Fruit fly (Drosophila melanogaster) whole organism, embryonic: ENCODE results near the gene Jon65Aiii.

Experiments
- ATbp ChIP-seq: fragments of 200-800 bp; sonication (Bioruptor generic); optimal IDR thresholded peaks from 2 replicates; lab custom pipeline; 2017; ENCODE audit warnings: missing biosample characterization, mild to moderate bottlenecking, missing genetic modification characterization, missing genetic modification reagents
- CG10209 ChIP-seq: fragments of 200-800 bp; sonication (Bioruptor generic); optimal IDR thresholded peaks from 3 replicates; lab custom pipeline; 2017; ENCODE audit warnings: missing biosample characterization, mild to moderate bottlenecking, missing genetic modification characterization, missing genetic modification reagents
- CG10979 ChIP-seq: fragments of 200-800 bp; sonication (Bioruptor generic); optimal IDR thresholded peaks from 2 replicates; lab custom pipeline; 2018; ENCODE audit warnings: missing biosample characterization, mild to moderate bottlenecking, missing genetic modification characterization, moderate library complexity
- CG11504 ChIP-seq: fragments of 200-800 bp; sonication (Bioruptor generic); optimal IDR thresholded peaks from 3 replicates; lab custom pipeline; 2019; ENCODE audit warnings: missing biosample characterization, mild to moderate bottlenecking, missing genetic modification characterization, moderate library complexity
- CG13775 ChIP-seq: fragments of 200-800 bp; sonication (Bioruptor generic); optimal IDR thresholded peaks from 3 replicates; lab custom pipeline; 2017; ENCODE audit warnings: missing biosample characterization, mild to moderate bottlenecking, missing genetic modification characterization
- CG15073 ChIP-seq: fragments of 200-800 bp; sonication (Bioruptor generic); optimal IDR thresholded peaks from 2 replicates; lab custom pipeline; 2016; ENCODE audit warnings: missing biosample characterization, missing genetic modification characterization
- CG17186 ChIP-seq: fragments of 200-800 bp; sonication (Bioruptor generic); optimal IDR thresholded peaks from 3 replicates; lab custom pipeline; 2017; ENCODE audit warnings: missing biosample characterization, missing genetic modification reagents, missing genetic modification characterization
- CG30020 ChIP-seq: fragments of 200-800 bp; optimal IDR thresholded peaks from 2 replicates; lab custom pipeline; 2019; ENCODE audit warnings: missing biosample characterization, mild to moderate bottlenecking, missing genetic modification characterization, moderate library complexity
- CG4424 ChIP-seq: fragments of 200-800 bp; sonication (Bioruptor generic); optimal IDR thresholded peaks from 3 replicates; lab custom pipeline; 2016; ENCODE audit warnings: missing biosample characterization, missing genetic modification characterization
- CG4707 ChIP-seq: fragments of 200-800 bp; sonication (Bioruptor generic); optimal IDR thresholded peaks from 2 replicates; lab custom pipeline; 2018; ENCODE audit warnings: missing biosample characterization, mild to moderate bottlenecking, missing genetic modification characterization, moderate library complexity
- CG7357 ChIP-seq: fragments of 200-800 bp; sonication (Bioruptor generic); IDR thresholded peaks from 3 replicates; pipeline ENCODE4 v1.3.6; 2022; ENCODE audit warnings: missing biosample characterization, missing genetic modification characterization
- CG7745 ChIP-seq: fragments of 200-800 bp; sonication (Bioruptor generic); optimal IDR thresholded peaks from 2 replicates; lab custom pipeline; 2018; ENCODE audit warnings: missing biosample characterization, mild to moderate bottlenecking, missing genetic modification characterization, moderate library complexity
- CG9437 ChIP-seq: fragments of 200-800 bp; sonication (Bioruptor generic); optimal IDR thresholded peaks from 2 replicates; lab custom pipeline; 2018; ENCODE audit warnings: missing biosample characterization, mild to moderate bottlenecking, missing genetic modification characterization
- CG9609 ChIP-seq: fragments of 200-800 bp; sonication (Bioruptor generic); optimal IDR thresholded peaks from 3 replicates; lab custom pipeline; 2016; ENCODE audit warnings: missing biosample characterization, missing genetic modification characterization
- D ChIP-seq, 2 experiments: fragments of 200-800 bp in 1 of 2; fragments of >200 bp in 1 of 2; sonication (Bioruptor generic) in 1 of 2; optimal IDR thresholded peaks; 2 replicates in 1 of 2; 3 replicates in 1 of 2; lab custom pipeline; 2017; ENCODE audit warnings: mild to moderate bottlenecking in 1 of 2, missing biosample characterization in 1 of 2, missing genetic modification characterization in 1 of 2, missing genetic modification reagents in 1 of 2
- Dek ChIP-seq: fragments of 200-800 bp; sonication (Bioruptor generic); optimal IDR thresholded peaks from 3 replicates; lab custom pipeline; 2019; ENCODE audit warnings: missing biosample characterization, mild to moderate bottlenecking, missing genetic modification characterization, moderate library complexity
- Eip74EF ChIP-seq, 2 experiments: fragments of 200-800 bp in 1 of 2; fragments of >200 bp in 1 of 2; sonication (Bioruptor generic) in 1 of 2; optimal IDR thresholded peaks; 2 replicates each; lab custom pipeline; 2017 to 2019; ENCODE audit warnings: missing biosample characterization in 2 of 2, missing genetic modification characterization in 2 of 2, mild to moderate bottlenecking in 1 of 2, moderate library complexity in 1 of 2
- Elba2 ChIP-seq: fragments of 200-800 bp; sonication (Bioruptor generic); optimal IDR thresholded peaks from 3 replicates; lab custom pipeline; 2016; ENCODE audit warnings: missing biosample characterization, missing genetic modification characterization
- GATAe ChIP-seq: fragments of 200-800 bp; sonication (Bioruptor generic); conservative IDR thresholded peaks from 2 replicates; pipeline ENCODE4 v1.3.6; 2022; ENCODE audit warnings: missing biosample characterization, missing genetic modification characterization
- H15 ChIP-seq: fragments of 200-800 bp; sonication (Bioruptor generic); IDR thresholded peaks from 3 replicates; pipeline ENCODE4 v1.3.6; 2022; ENCODE audit warnings: missing biosample characterization, missing genetic modification characterization
- Hr51 ChIP-seq, 2 experiments: fragments of 200-800 bp; sonication (Bioruptor generic); optimal IDR thresholded peaks; 2 replicates in 1 of 2; 3 replicates in 1 of 2; lab custom pipeline; 2016 to 2018; ENCODE audit warnings: missing biosample characterization in 2 of 2, missing genetic modification characterization in 2 of 2, mild to moderate bottlenecking in 1 of 2, moderate library complexity in 1 of 2
- Lpt ChIP-seq: fragments of >200 bp; optimal IDR thresholded peaks from 2 replicates; lab custom pipeline; 2018; ENCODE audit warnings: missing biosample characterization, missing genetic modification characterization
- NC2β ChIP-seq: fragments of 200-800 bp; sonication (Bioruptor generic); optimal IDR thresholded peaks from 2 replicates; lab custom pipeline; 2016; ENCODE audit warnings: missing biosample characterization, missing genetic modification characterization
- NFAT ChIP-seq: fragments of 200-800 bp; sonication (Bioruptor generic); IDR thresholded peaks from 2 replicates; pipeline ENCODE4 v1.3.6; 2022; ENCODE audit warnings: missing biosample characterization, missing genetic modification characterization
- Opbp ChIP-seq: fragments of 200-800 bp; sonication (Bioruptor generic); IDR thresholded peaks from 3 replicates; pipeline ENCODE4 v1.3.6; 2022; ENCODE audit warnings: missing biosample characterization, missing genetic modification characterization; ENCODE audit not compliant: partially characterized antibody
- Poxn ChIP-seq: fragments of 200-800 bp; sonication (Bioruptor generic); IDR thresholded peaks from 2 replicates; pipeline ENCODE4 v1.3.6; 2022; ENCODE audit warnings: missing biosample characterization, missing genetic modification characterization
- Sin3A ChIP-seq: fragments of >200 bp; optimal IDR thresholded peaks from 2 replicates; lab custom pipeline; 2018
- Xrp1 ChIP-seq: fragments of 200-800 bp; sonication (Bioruptor generic); IDR thresholded peaks from 2 replicates; pipeline ENCODE4 v1.3.6; 2022; ENCODE audit warnings: missing biosample characterization, missing genetic modification characterization
- ac ChIP-seq: fragments of 200-800 bp; sonication (Bioruptor generic); optimal IDR thresholded peaks from 3 replicates; lab custom pipeline; 2017; ENCODE audit warnings: missing biosample characterization, mild to moderate bottlenecking, missing genetic modification characterization
- amos ChIP-seq: fragments of 200-800 bp; sonication (Bioruptor generic); IDR thresholded peaks from 2 replicates; pipeline ENCODE4 v1.3.6; 2022; ENCODE audit warnings: missing biosample characterization, missing genetic modification characterization; ENCODE audit not compliant: partially characterized antibody
- aop ChIP-seq: fragments of 200-800 bp; sonication (Bioruptor generic); IDR thresholded peaks from 2 replicates; pipeline ENCODE4 v1.3.6; 2022; ENCODE audit warnings: missing biosample characterization, missing genetic modification characterization
- ara ChIP-seq: fragments of 200-800 bp; sonication (Bioruptor generic); IDR thresholded peaks from 2 replicates; pipeline ENCODE4 v1.3.6; 2022; ENCODE audit warnings: missing biosample characterization, missing genetic modification characterization
- chm ChIP-seq: fragments of 200-800 bp; sonication (Bioruptor generic); IDR thresholded peaks from 2 replicates; pipeline ENCODE4 v1.3.6; 2022; ENCODE audit warnings: missing biosample characterization, missing genetic modification characterization
- danr ChIP-seq: fragments of 200-800 bp; sonication (Bioruptor generic); IDR thresholded peaks from 2 replicates; pipeline ENCODE4 v1.3.6; 2022; ENCODE audit warnings: missing biosample characterization, missing genetic modification characterization
- fd3F ChIP-seq: fragments of 200-800 bp; sonication (Bioruptor generic); optimal IDR thresholded peaks from 2 replicates; lab custom pipeline; 2018; ENCODE audit warnings: missing biosample characterization, mild to moderate bottlenecking, missing genetic modification characterization, moderate library complexity
- gcm2 ChIP-seq: fragments of 200-800 bp; sonication (Bioruptor generic); optimal IDR thresholded peaks from 2 replicates; lab custom pipeline; 2016; ENCODE audit warnings: missing biosample characterization, missing genetic modification characterization
- gem ChIP-seq: fragments of 200-800 bp; sonication (Bioruptor generic); optimal IDR thresholded peaks from 2 replicates; lab custom pipeline; 2019; ENCODE audit warnings: missing biosample characterization, mild to moderate bottlenecking, missing genetic modification characterization, moderate library complexity
- gsb-n ChIP-seq: fragments of 200-800 bp; sonication (Bioruptor generic); optimal IDR thresholded peaks from 3 replicates; lab custom pipeline; 2018; ENCODE audit warnings: missing biosample characterization, mild to moderate bottlenecking, missing genetic modification characterization
- inv ChIP-seq: fragments of 200-800 bp; sonication (Bioruptor generic); IDR thresholded peaks from 2 replicates; pipeline ENCODE4 v1.3.6; 2022; ENCODE audit warnings: missing biosample characterization, missing genetic modification characterization; ENCODE audit not compliant: partially characterized antibody
- jigr1 ChIP-seq: fragments of 200-800 bp; sonication (Bioruptor generic); IDR thresholded peaks from 3 replicates; pipeline ENCODE4 v1.3.6; 2022; ENCODE audit warnings: missing biosample characterization, missing genetic modification characterization
- kni ChIP-seq: fragments of 200-800 bp; sonication (Bioruptor generic); optimal IDR thresholded peaks from 3 replicates; lab custom pipeline; 2017; ENCODE audit warnings: mild to moderate bottlenecking, missing biosample characterization, missing genetic modification reagents, missing genetic modification characterization
- knrl ChIP-seq: fragments of 200-800 bp; sonication (Bioruptor generic); IDR thresholded peaks from 3 replicates; pipeline ENCODE4 v1.3.6; 2022; ENCODE audit warnings: missing biosample characterization, missing genetic modification characterization; ENCODE audit not compliant: partially characterized antibody
- maf-S ChIP-seq: fragments of 200-800 bp; sonication (Bioruptor generic); optimal IDR thresholded peaks from 2 replicates; lab custom pipeline; 2016; ENCODE audit warnings: missing biosample characterization, missing genetic modification characterization
- p53 ChIP-seq: fragments of 200-800 bp; sonication (Bioruptor generic); optimal IDR thresholded peaks from 2 replicates; lab custom pipeline; 2016; ENCODE audit warnings: missing biosample characterization, missing genetic modification characterization
- pum ChIP-seq: fragments of 200-800 bp; sonication (Bioruptor generic); optimal IDR thresholded peaks from 2 replicates; lab custom pipeline; 2016; ENCODE audit warnings: missing biosample characterization, missing genetic modification characterization
- scrt ChIP-seq: fragments of 200-800 bp; sonication (Bioruptor generic); optimal IDR thresholded peaks from 2 replicates; lab custom pipeline; 2018; ENCODE audit warnings: missing biosample characterization, mild to moderate bottlenecking, missing genetic modification characterization, moderate library complexity
- toy ChIP-seq: fragments of 200-800 bp; sonication (Bioruptor generic); IDR thresholded peaks from 2 replicates; pipeline ENCODE4 v1.3.6; 2022; ENCODE audit warnings: missing biosample characterization, missing genetic modification characterization
- ttk ChIP-seq: fragments of 200-800 bp; sonication (Bioruptor generic); IDR thresholded peaks from 2 replicates; pipeline ENCODE4 v2.1.2; 2022; ENCODE audit warnings: missing biosample characterization, missing genetic modification characterization
- twi ChIP-seq: fragments of 200-800 bp; optimal IDR thresholded peaks from 2 replicates; lab custom pipeline; 2019; ENCODE audit warnings: missing biosample characterization, mild to moderate bottlenecking, missing genetic modification characterization, moderate library complexity
- wek ChIP-seq: fragments of 200-800 bp; sonication (Bioruptor generic); optimal IDR thresholded peaks from 3 replicates; lab custom pipeline; 2018; ENCODE audit warnings: missing biosample characterization, mild to moderate bottlenecking, missing genetic modification characterization, moderate library complexity

Jon65Aiii gene

DNA sequence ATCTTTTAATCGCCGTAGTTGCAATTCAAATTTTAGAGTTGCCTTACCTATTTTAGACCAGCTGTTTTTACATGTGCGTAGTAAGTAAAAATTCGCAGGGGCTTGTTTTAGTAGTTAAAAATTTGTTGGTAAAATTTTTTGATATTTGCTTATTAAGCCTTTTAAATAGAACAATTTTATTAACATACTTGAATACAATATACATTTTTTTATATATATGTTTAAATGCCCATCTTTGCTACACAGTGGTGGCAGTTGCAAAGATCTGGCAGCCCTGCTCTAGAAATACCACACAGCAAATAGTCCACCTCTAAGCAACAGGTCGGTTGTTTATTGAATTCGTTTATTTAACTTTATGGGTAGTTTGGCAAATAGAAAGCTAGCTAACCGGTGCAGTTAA lies 44.1 kb downstream of the Jon65Aiii start, which contains the start of the genes CG10467 and loj (continued):
- TF ChIP-seq fd3F (GFP tag; lab: Kevin White, UChicago) (peak; percentile 96), Elba2 (GFP tag; lab: Kevin White, UChicago) (peak; percentile 61), ac (GFP tag; lab: Kevin White, UChicago) (peak; percentile 72), jigr1 (peak; percentile 92), CG10979 (peak; percentile 94), ara (GFP tag; lab: Robert Waterston, UW) (peak; percentile 96), H15 (GFP tag; lab: Robert Waterston, UW) (peak; percentile 96), danr (GFP tag; lab: Robert Waterston, UW) (peak; percentile 93), gcm2 (GFP tag; lab: Kevin White, UChicago) (peak; percentile 37), Xrp1 (GFP tag; lab: Robert Waterston, UW) (peak; percentile 97), ATbp (GFP tag; lab: Kevin White, UChicago) (peak; percentile 85), CG4424 (GFP tag; lab: Kevin White, UChicago) (peak; percentile 97), Lpt (GFP tag; lab: Kevin White, UChicago) (no peak), CG17186 (GFP tag; lab: Kevin White, UChicago) (peak; percentile 48), Poxn (GFP tag; lab: Robert Waterston, UW) (peak; percentile 93), kni (peak; percentile 77), chm (GFP tag; lab: Robert Waterston, UW) (peak; percentile 93), Eip74EF (GFP tag; optimal IDR thresholded peaks at IDR 0.05; lab: Kevin White, UChicago) (peak in 1 of 2 experiments; percentile 78), CG10209 (GFP tag; lab: Kevin White, UChicago) (peak; percentile 95), NC2β (GFP tag; lab: Kevin White, UChicago) (peak; percentile 65), maf-S (GFP tag; lab: Kevin White, UChicago) (peak; percentile 69), wek (GFP tag; lab: Kevin White, UChicago) (no peak), gsb-n (peak; percentile 94), CG4707 (GFP tag; lab: Kevin White, UChicago) (peak; percentile 73), aop (peak; percentile 77; the same call in 1 of the 2 replicates), inv (GFP tag; lab: Robert Waterston, UW) (peak; percentile 64), Sin3A (lab: Kevin White, UChicago) (peak; percentile 50), scrt (GFP tag; lab: Kevin White, UChicago) (peak; percentile 98), GATAe (peak; percentile 92), pum (GFP tag; lab: Kevin White, UChicago) (peak; percentile 83), CG9609 (GFP tag; lab: Kevin White, UChicago) (peak; percentile 80), Opbp (GFP tag; lab: Robert Waterston, UW) (peak; percentile 78), twi (tag; lab: Kevin White, UChicago) (peak; percentile 94), CG15073 (GFP tag; lab: Kevin White, UChicago) (peak; percentile 93), CG30020 (tag; lab: Kevin White, UChicago) (peak; percentile 87), toy (GFP tag; lab: Robert Waterston, UW) (peak; percentile 90), gem (tag; lab: Kevin White, UChicago) (peak; percentile 98), p53 (GFP tag; lab: Kevin White, UChicago) (no peak), knrl (peak; percentile 86), NFAT (GFP tag; lab: Robert Waterston, UW) (peak; percentile 97), CG7357 (GFP tag; lab: Robert Waterston, UW) (peak; percentile 92), CG9437 (GFP tag; lab: Kevin White, UChicago) (peak; percentile 84), ttk (GFP tag; lab: Robert Waterston, UW) (peak; percentile 98), Dek (tag; lab: Kevin White, UChicago) (peak; percentile 93), CG7745 (peak; percentile 4), D (optimal IDR thresholded peaks at IDR 0.05; lab: Kevin White, UChicago) (no peak), D (GFP tag; optimal IDR thresholded peaks at IDR 0.05; lab: Kevin White, UChicago) (peak; percentile 91), amos (GFP tag; lab: Robert Waterston, UW) (peak; percentile 70), CG11504 (tag; lab: Kevin White, UChicago) (peak; percentile 95), CG13775 (peak; percentile 96), Hr51 (GFP tag; optimal IDR thresholded peaks at IDR 0.05; lab: Kevin White, UChicago) (peak; percentile 91 to 95)
